Worm (Caenorhabditis elegans) whole organism, L1 larva: ENCODE results near the gene nfya-1.
A peak's percentile ranks its signal among the peaks of the same experiment; 100 is the strongest.

Source experiments
- C16A3.4 ChIP-seq: fragments of 150-350 bp; optimal IDR thresholded peaks from 2 replicates; lab custom pipeline; 2014; ENCODE audit warnings: missing biosample characterization, missing genetic modification characterization
- F16B12.6 ChIP-seq: fragments of 150-350 bp; optimal IDR thresholded peaks from 2 replicates; lab custom pipeline; 2014; ENCODE audit warnings: missing biosample characterization, missing genetic modification characterization
- aha-1 ChIP-seq: fragments of 150-350 bp; optimal IDR thresholded peaks from 2 replicates; lab custom pipeline; 2014; ENCODE audit warnings: missing biosample characterization, missing genetic modification characterization
- aly-2 ChIP-seq: fragments of 150-350 bp; optimal IDR thresholded peaks from 2 replicates; lab custom pipeline; 2014; ENCODE audit warnings: missing biosample characterization, missing genetic modification characterization
- ceh-63 ChIP-seq: fragments of 200-800 bp; sonication (Bioruptor generic); optimal IDR thresholded peaks from 2 replicates; lab custom pipeline; 2018; ENCODE audit warnings: mild to moderate bottlenecking, missing genetic modification characterization, missing compliant biosample characterization
- ceh-8 ChIP-seq: fragments of 200-800 bp; sonication (Bioruptor generic); optimal IDR thresholded peaks from 2 replicates; lab custom pipeline; 2018; ENCODE audit warnings: mild to moderate bottlenecking, missing genetic modification characterization, moderate library complexity, missing compliant biosample characterization
- ceh-88 ChIP-seq: fragments of 200-800 bp; sonication (Bioruptor generic); IDR thresholded peaks from 2 replicates; pipeline ENCODE4 v1.3.6; 2022; ENCODE audit warnings: missing genetic modification characterization, missing compliant biosample characterization
- ces-1 ChIP-seq: fragments of 150-350 bp; optimal IDR thresholded peaks from 2 replicates; lab custom pipeline; 2014; ENCODE audit warnings: missing biosample characterization, missing genetic modification reagents, missing genetic modification characterization
- efl-3 ChIP-seq: fragments of 200-800 bp; sonication (Bioruptor generic); optimal IDR thresholded peaks from 2 replicates; lab custom pipeline; 2018; ENCODE audit warnings: mild to moderate bottlenecking, missing genetic modification characterization, missing compliant biosample characterization
- egl-13 ChIP-seq: sonication (generic microtip); optimal IDR thresholded peaks from 2 replicates; lab custom pipeline; 2016; ENCODE audit warnings: missing genotype, missing genetic modification reagents, missing genetic modification characterization, missing compliant biosample characterization
- elt-2 ChIP-seq: sonication (generic microtip); optimal IDR thresholded peaks from 2 replicates; lab custom pipeline; 2016; ENCODE audit warnings: missing genetic modification characterization, mild to moderate bottlenecking, inconsistent platforms, missing compliant biosample characterization, missing genetic modification reagents
- elt-3 ChIP-seq, 6 experiments: fragments of 150-350 bp in 1 of 6; sonication (generic microtip); optimal IDR thresholded peaks; 2 replicates each; lab custom pipeline; 2017 to 2018; ENCODE audit warnings: missing biosample characterization in 6 of 6, missing genetic modification characterization in 6 of 6, inconsistent platforms in 1 of 6
- fkh-10 ChIP-seq: sonication (generic microtip); optimal IDR thresholded peaks from 2 replicates; lab custom pipeline; 2017; ENCODE audit warnings: missing biosample characterization, missing genetic modification reagents, missing genetic modification characterization
- grh-1 ChIP-seq: fragments of 200-800 bp; sonication (Bioruptor generic); IDR thresholded peaks from 2 replicates; pipeline ENCODE4 v1.3.6; 2022; ENCODE audit warnings: missing genetic modification reagents, missing genetic modification characterization, missing compliant biosample characterization
- hlh-4 ChIP-seq: sonication (generic microtip); optimal IDR thresholded peaks from 2 replicates; lab custom pipeline; 2016; ENCODE audit warnings: mild to moderate bottlenecking, missing genetic modification characterization, missing compliant biosample characterization
- hpl-2 ChIP-seq: fragments of 150-350 bp; optimal IDR thresholded peaks from 2 replicates; lab custom pipeline; 2014; ENCODE audit warnings: missing biosample characterization, missing genetic modification reagents, missing genetic modification characterization
- irx-1 ChIP-seq: sonication (generic microtip); optimal IDR thresholded peaks from 2 replicates; lab custom pipeline; 2016; ENCODE audit warnings: missing genetic modification characterization, missing compliant biosample characterization
- lin-13 ChIP-seq: fragments of 150-350 bp; optimal IDR thresholded peaks from 2 replicates; lab custom pipeline; 2014; ENCODE audit warnings: missing biosample characterization, missing genetic modification reagents, missing genetic modification characterization
- lin-14 ChIP-seq: fragments of 200-800 bp; sonication (Bioruptor generic); optimal IDR thresholded peaks from 2 replicates; lab custom pipeline; 2018; ENCODE audit warnings: mild to moderate bottlenecking, missing genetic modification characterization, moderate library complexity, missing compliant biosample characterization
- lin-15B ChIP-seq: fragments of 150-350 bp; sonication (generic microtip); optimal IDR thresholded peaks from 3 replicates; lab custom pipeline; 2014; ENCODE audit warnings: missing biosample characterization, missing genetic modification characterization
- lin-39 ChIP-seq: fragments of 150-350 bp; optimal IDR thresholded peaks from 2 replicates; lab custom pipeline; 2014; ENCODE audit warnings: missing biosample characterization, missing genetic modification reagents, missing genetic modification characterization
- lsy-2 ChIP-seq, 2 experiments: fragments of 150-350 bp; optimal IDR thresholded peaks; 2 replicates each; lab custom pipeline; 2014; ENCODE audit warnings: missing biosample characterization in 2 of 2, missing genetic modification characterization in 2 of 2
- nhr-11 ChIP-seq: fragments of 150-350 bp; optimal IDR thresholded peaks from 2 replicates; lab custom pipeline; 2014; ENCODE audit warnings: missing biosample characterization, missing genetic modification characterization
- nhr-12 ChIP-seq: sonication (generic microtip); optimal IDR thresholded peaks from 2 replicates; lab custom pipeline; 2017; ENCODE audit warnings: missing biosample characterization, missing genetic modification characterization
- nhr-19 ChIP-seq: fragments of 200-800 bp; sonication (Bioruptor generic); conservative IDR thresholded peaks from 2 replicates; pipeline ENCODE4 v1.3.6; 2022; ENCODE audit warnings: missing genetic modification characterization, missing compliant biosample characterization
- nhr-20 ChIP-seq: sonication (generic microtip); optimal IDR thresholded peaks from 2 replicates; lab custom pipeline; 2016; ENCODE audit warnings: mild to moderate bottlenecking, missing genetic modification characterization, missing compliant biosample characterization
- nhr-28 ChIP-seq: fragments of 150-350 bp; optimal IDR thresholded peaks from 2 replicates; lab custom pipeline; 2014; ENCODE audit warnings: missing biosample characterization, missing genetic modification characterization
- nhr-47 ChIP-seq: sonication (generic microtip); optimal IDR thresholded peaks from 2 replicates; lab custom pipeline; 2016; ENCODE audit warnings: mild to moderate bottlenecking, missing genetic modification characterization, moderate library complexity, missing compliant biosample characterization
- nhr-71 ChIP-seq: sonication (generic microtip); optimal IDR thresholded peaks from 2 replicates; lab custom pipeline; 2016; ENCODE audit warnings: mild to moderate bottlenecking, missing genetic modification characterization, moderate library complexity, missing compliant biosample characterization
- nhr-85 ChIP-seq: sonication (generic microtip); peaks from one replicate; lab custom pipeline; 2016; ENCODE audit warnings: missing genetic modification characterization, inconsistent platforms, missing compliant biosample characterization
- nhr-90 ChIP-seq: sonication (generic microtip); optimal IDR thresholded peaks from 2 replicates; lab custom pipeline; 2016; ENCODE audit warnings: mild to moderate bottlenecking, missing genetic modification characterization, missing compliant biosample characterization; ENCODE audit not compliant: poor library complexity
- pqm-1 ChIP-seq: sonication (generic microtip); optimal IDR thresholded peaks from 3 replicates; lab custom pipeline; 2017; ENCODE audit warnings: missing biosample characterization, missing genetic modification characterization
- skn-1 ChIP-seq: fragments of 150-350 bp; optimal IDR thresholded peaks from 2 replicates; lab custom pipeline; 2014; ENCODE audit warnings: missing biosample characterization, missing genetic modification characterization
- snu-23 ChIP-seq: sonication (generic microtip); optimal IDR thresholded peaks from 2 replicates; lab custom pipeline; 2016; ENCODE audit warnings: missing genetic modification characterization, missing compliant biosample characterization
- sox-4 ChIP-seq: sonication (generic microtip); optimal IDR thresholded peaks from 2 replicates; lab custom pipeline; 2016; ENCODE audit warnings: missing genetic modification characterization, missing compliant biosample characterization
- swsn-7 ChIP-seq: sonication (generic microtip); optimal IDR thresholded peaks from 2 replicates; lab custom pipeline; 2016; ENCODE audit warnings: missing genetic modification characterization, missing compliant biosample characterization
- tbx-2 ChIP-seq: sonication (generic microtip); optimal IDR thresholded peaks from 2 replicates; lab custom pipeline; 2016; ENCODE audit warnings: missing genetic modification characterization, missing compliant biosample characterization
- unc-130 ChIP-seq: fragments of 150-350 bp; optimal IDR thresholded peaks from 2 replicates; lab custom pipeline; 2017; ENCODE audit warnings: missing biosample characterization, missing genetic modification characterization, inconsistent platforms
- unc-86 ChIP-seq: sonication (generic microtip); optimal IDR thresholded peaks from 2 replicates; lab custom pipeline; 2016; ENCODE audit warnings: missing genetic modification characterization, missing compliant biosample characterization
- zip-4 ChIP-seq: fragments of 200-800 bp; sonication (Bioruptor generic); optimal IDR thresholded peaks from 2 replicates; lab custom pipeline; 2018; ENCODE audit warnings: mild to moderate bottlenecking, missing genetic modification characterization, moderate library complexity, missing compliant biosample characterization
- ztf-11 ChIP-seq, 2 experiments: sonication (generic microtip); optimal IDR thresholded peaks; 2 replicates each; lab custom pipeline; 2016 to 2017; ENCODE audit warnings: missing genetic modification characterization in 2 of 2, missing biosample characterization in 1 of 2, missing compliant biosample characterization in 1 of 2

The nfya-1 gene

DNA sequence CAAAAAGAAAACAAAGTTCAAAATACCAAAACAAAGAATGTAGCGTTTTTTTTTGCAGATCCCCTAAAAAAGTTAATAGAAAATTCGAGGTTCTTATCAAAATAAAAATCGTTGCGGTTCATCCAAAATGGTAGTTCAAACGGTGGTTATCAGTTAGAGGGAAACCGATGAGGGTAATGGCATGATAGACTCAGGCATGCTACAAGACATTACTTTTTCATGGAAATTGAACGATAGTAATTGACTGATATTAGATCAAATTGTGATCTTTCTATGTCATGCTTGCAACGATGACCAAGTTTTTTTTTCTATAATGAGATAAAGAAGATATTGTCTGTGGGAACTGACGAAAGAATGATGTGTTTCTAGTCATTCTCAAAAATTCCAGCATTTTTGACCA is 17.9 kb upstream of the nfya-1 start:
- TF ChIP-seq ceh-8 (GFP tag; lab: Kevin White, UChicago): no peak
- no peak for TF ChIP-seq nhr-11 (tag; lab: Kevin White, UChicago)
- TF ChIP-seq zip-4: no peak
- no peak for TF ChIP-seq F16B12.6 (tag; lab: Kevin White, UChicago)
- peak in 5 of 6 experiments; percentile 14 to 93 (median 86) for TF ChIP-seq elt-3 (tag; optimal IDR thresholded peaks at IDR 0.05; lab: Kevin White, UChicago)
- TF ChIP-seq nhr-47 (tag; lab: Kevin White, UChicago): no peak
- TF ChIP-seq irx-1: no peak
- no peak for TF ChIP-seq hpl-2 (GFP tag; lab: Kevin White, UChicago)
- no peak for TF ChIP-seq swsn-7 (tag; lab: Kevin White, UChicago)
- no peak for TF ChIP-seq aha-1 (tag; lab: Kevin White, UChicago)
- no peak for TF ChIP-seq sox-4 (tag; lab: Kevin White, UChicago)
- no peak for TF ChIP-seq grh-1 (GFP tag; lab: Robert Waterston, UW)
- TF ChIP-seq ceh-63 (GFP tag; lab: Kevin White, UChicago): no peak
- no peak for TF ChIP-seq tbx-2 (tag; lab: Kevin White, UChicago)
- no peak for TF ChIP-seq unc-86 (tag; lab: Kevin White, UChicago)
- TF ChIP-seq skn-1 (tag; lab: Kevin White, UChicago): no peak
- peak in 1 of 2 experiments; percentile 2 for TF ChIP-seq lsy-2 (tag; optimal IDR thresholded peaks at IDR 0.05; lab: Kevin White, UChicago)
- TF ChIP-seq nhr-85 (tag; lab: Kevin White, UChicago): no peak
- no peak for TF ChIP-seq nhr-20
- no peak for TF ChIP-seq efl-3 (GFP tag; lab: Kevin White, UChicago)
- no peak for TF ChIP-seq lin-15B (tag; lab: Kevin White, UChicago)
- no peak for TF ChIP-seq nhr-12 (tag; lab: Kevin White, UChicago)
- TF ChIP-seq nhr-90 (tag; lab: Kevin White, UChicago): no peak
- no peak for TF ChIP-seq ztf-11 (tag; optimal IDR thresholded peaks at IDR 0.05; lab: Kevin White, UChicago)
- TF ChIP-seq snu-23 (GFP tag; lab: Kevin White, UChicago): no peak
- no peak for TF ChIP-seq egl-13 (tag; lab: Kevin White, UChicago)
- no peak for TF ChIP-seq nhr-28 (tag; lab: Kevin White, UChicago)
- peak; percentile 38 for TF ChIP-seq nhr-71 (tag; lab: Kevin White, UChicago)
- peak; percentile 47 for TF ChIP-seq lin-14 (GFP tag; lab: Kevin White, UChicago)
- TF ChIP-seq unc-130 (tag; lab: Kevin White, UChicago): no peak
- TF ChIP-seq ces-1: no peak
- no peak for TF ChIP-seq ceh-88
- no peak for TF ChIP-seq fkh-10
- TF ChIP-seq lin-39 (tag; lab: Kevin White, UChicago): no peak
- TF ChIP-seq elt-2 (tag; lab: Kevin White, UChicago): peak; percentile 67
- TF ChIP-seq nhr-19 (GFP tag; lab: Robert Waterston, UW): peak; percentile 3; the same call in 1 of the 2 replicates
- no peak for TF ChIP-seq C16A3.4
- TF ChIP-seq pqm-1 (tag; lab: Kevin White, UChicago): peak; percentile 55

DNA sequence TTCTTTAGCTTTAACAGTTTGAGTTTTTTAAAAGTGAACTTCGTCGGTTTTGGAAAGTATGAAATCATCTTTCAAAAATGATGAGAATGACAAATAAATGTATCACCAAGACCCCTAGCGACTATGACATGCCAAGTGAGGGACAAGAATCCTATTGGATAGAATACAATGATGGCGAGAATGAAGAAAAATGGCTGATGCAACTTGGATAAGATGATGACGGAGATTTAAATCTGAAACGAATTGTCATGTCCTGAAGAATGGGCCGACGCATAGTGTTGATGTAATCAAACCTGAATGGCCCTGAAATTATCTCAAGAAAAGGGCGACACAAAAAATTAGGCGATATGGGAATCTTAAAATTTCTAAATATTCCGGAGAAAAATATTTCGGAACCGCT is 17.0 kb upstream of the nfya-1 start:
- no peak for TF ChIP-seq lin-15B (tag; lab: Kevin White, UChicago)
- TF ChIP-seq nhr-85 (tag; lab: Kevin White, UChicago): peak; percentile 76
- TF ChIP-seq hlh-4 (tag; lab: Kevin White, UChicago): no peak
- peak; percentile 10 for TF ChIP-seq skn-1 (tag; lab: Kevin White, UChicago)
- no peak for TF ChIP-seq ceh-8 (GFP tag; lab: Kevin White, UChicago)
- TF ChIP-seq aly-2 (tag; lab: Kevin White, UChicago): no peak
- TF ChIP-seq snu-23 (GFP tag; lab: Kevin White, UChicago): peak; percentile 25
- TF ChIP-seq lin-13 (GFP tag; lab: Kevin White, UChicago): no peak
- no peak for TF ChIP-seq hpl-2 (GFP tag; lab: Kevin White, UChicago)
- peak; percentile 40 for TF ChIP-seq lin-14 (GFP tag; lab: Kevin White, UChicago)
- TF ChIP-seq nhr-71 (tag; lab: Kevin White, UChicago): peak; percentile 12
- no peak for TF ChIP-seq F16B12.6 (tag; lab: Kevin White, UChicago)
- peak; percentile 10; the same call in 1 of the 2 replicates for TF ChIP-seq grh-1 (GFP tag; lab: Robert Waterston, UW)
